Fruit fly (Drosophila melanogaster) whole organism, wandering third instar larva: ENCODE data around the gene CG31793.

Experiments used
- Abd-B ChIP-seq: fragments of >200 bp; optimal IDR thresholded peaks from 2 replicates; lab custom pipeline; 2017; ENCODE audit warnings: missing biosample characterization, missing genetic modification characterization
- CG32264 ChIP-seq: fragments of 200-800 bp; sonication (Bioruptor generic); optimal IDR thresholded peaks from 2 replicates; lab custom pipeline; 2016; ENCODE audit warnings: missing biosample characterization, missing genetic modification characterization
- CG9705 ChIP-seq: fragments of 200-800 bp; sonication (Bioruptor generic); optimal IDR thresholded peaks from 2 replicates; lab custom pipeline; 2018; ENCODE audit warnings: missing biosample characterization, mild to moderate bottlenecking, missing genetic modification characterization
- CrebA ChIP-seq: fragments of 200-800 bp; sonication (Bioruptor generic); optimal IDR thresholded peaks from 2 replicates; lab custom pipeline; 2016; ENCODE audit warnings: missing biosample characterization, mild to moderate bottlenecking, missing genetic modification characterization, borderline replicate concordance
- Dfd ChIP-seq: fragments of >200 bp; optimal IDR thresholded peaks from 2 replicates; lab custom pipeline; 2017; ENCODE audit warnings: missing biosample characterization, missing genetic modification characterization
- Dif ChIP-seq: fragments of 200-275, 200-300 bp; sonication (Bioruptor generic); optimal IDR thresholded peaks from 2 replicates; lab custom pipeline; 2018; ENCODE audit warnings: missing biosample characterization, missing genetic modification characterization; ENCODE audit not compliant: partially characterized antibody
- GATAd ChIP-seq: sonication (Bioruptor generic); optimal IDR thresholded peaks from 2 replicates; lab custom pipeline; 2016; ENCODE audit warnings: missing biosample characterization, missing genetic modification characterization
- HLH106 ChIP-seq: fragments of 200-800 bp; optimal IDR thresholded peaks from 3 replicates; lab custom pipeline; 2019; ENCODE audit warnings: missing biosample characterization, mild to moderate bottlenecking, missing genetic modification characterization, moderate library complexity
- Hnf4 ChIP-seq: fragments of 200-800 bp; sonication (Bioruptor generic); optimal IDR thresholded peaks from 2 replicates; lab custom pipeline; 2016; ENCODE audit warnings: missing biosample characterization, mild to moderate bottlenecking, missing genetic modification characterization
- Hr78 ChIP-seq: fragments of >200 bp; optimal IDR thresholded peaks from 2 replicates; lab custom pipeline; 2017; ENCODE audit warnings: missing biosample characterization, missing genetic modification characterization
- Hr83 ChIP-seq: fragments of 200-300 bp; sonication (Bioruptor generic); optimal IDR thresholded peaks from 2 replicates; lab custom pipeline; 2016; ENCODE audit warnings: missing biosample characterization, mild to moderate bottlenecking, missing genetic modification characterization, moderate library complexity; ENCODE audit not compliant: poor library complexity, severe bottlenecking
- Jra ChIP-seq: sonication (Bioruptor generic); optimal IDR thresholded peaks from 2 replicates; lab custom pipeline; 2016; ENCODE audit warnings: missing biosample characterization, missing genetic modification characterization
- Mio ChIP-seq: sonication (Bioruptor generic); optimal IDR thresholded peaks from 2 replicates; lab custom pipeline; 2016; ENCODE audit warnings: missing biosample characterization, missing genetic modification characterization
- Myc ChIP-seq: fragments of >200 bp; optimal IDR thresholded peaks from 2 replicates; lab custom pipeline; 2017
- N ChIP-seq: fragments of >200 bp; optimal IDR thresholded peaks from 2 replicates; lab custom pipeline; 2018; ENCODE audit warnings: missing biosample characterization, missing external identifiers, missing genetic modification characterization
- OdsH ChIP-seq: fragments of 200-800 bp; sonication (Bioruptor generic); optimal IDR thresholded peaks from 2 replicates; lab custom pipeline; 2016; ENCODE audit warnings: missing biosample characterization, mild to moderate bottlenecking, missing genetic modification characterization
- Rel ChIP-seq, 2 experiments: fragments of 200-800 bp; sonication (Bioruptor generic) in 1 of 2; optimal IDR thresholded peaks; 2 replicates in 1 of 2; 3 replicates in 1 of 2; lab custom pipeline; 2016 to 2019; ENCODE audit warnings: mild to moderate bottlenecking in 2 of 2, missing biosample characterization in 2 of 2, missing genetic modification characterization in 2 of 2, moderate library complexity in 1 of 2
- Sp1 ChIP-seq: fragments of 200-800 bp; sonication (Bioruptor generic); optimal IDR thresholded peaks from 3 replicates; lab custom pipeline; 2019; ENCODE audit warnings: missing biosample characterization, mild to moderate bottlenecking, missing genetic modification characterization, moderate library complexity
- Vsx2 ChIP-seq: fragments of 200-300, 225-300 bp; sonication (Bioruptor generic); optimal IDR thresholded peaks from 2 replicates; lab custom pipeline; 2018; ENCODE audit warnings: missing biosample characterization, missing genetic modification characterization; ENCODE audit not compliant: partially characterized antibody
- br ChIP-seq: fragments of 200-800 bp; sonication (Bioruptor generic); optimal IDR thresholded peaks from 2 replicates; lab custom pipeline; 2016; ENCODE audit warnings: missing biosample characterization, missing genetic modification characterization
- brk ChIP-seq: fragments of 200-800 bp; sonication (Bioruptor generic); optimal IDR thresholded peaks from 2 replicates; lab custom pipeline; 2016; ENCODE audit warnings: missing biosample characterization, mild to moderate bottlenecking, missing genetic modification characterization
- dl ChIP-seq, 2 experiments: fragments of 175-275, 200-275 bp in 1 of 2; fragments of 200-275 bp in 1 of 2; sonication (Bioruptor generic); optimal IDR thresholded peaks; lab custom pipeline; 2018; ENCODE audit warnings: mild to moderate bottlenecking in 2 of 2, missing biosample characterization in 2 of 2, missing genetic modification characterization in 2 of 2, moderate library complexity in 2 of 2; ENCODE audit not compliant: partially characterized antibody in 2 of 2, insufficient read depth in 1 of 2
- dmrt93B ChIP-seq: fragments of 200-800 bp; sonication (Bioruptor generic); optimal IDR thresholded peaks from 2 replicates; lab custom pipeline; 2018; ENCODE audit warnings: missing biosample characterization, mild to moderate bottlenecking, missing genetic modification characterization
- dsf ChIP-seq: sonication (Bioruptor generic); optimal IDR thresholded peaks from 2 replicates; lab custom pipeline; 2016; ENCODE audit warnings: missing biosample characterization, missing genetic modification characterization, borderline replicate concordance
- ey ChIP-seq: fragments of 200-800 bp; sonication (Bioruptor generic); optimal IDR thresholded peaks from 2 replicates; lab custom pipeline; 2016; ENCODE audit warnings: missing biosample characterization, missing genetic modification characterization
- foxo ChIP-seq, 2 experiments: fragments of 200-800 bp; sonication (Bioruptor generic); optimal IDR thresholded peaks; 2 replicates in 1 of 2; 3 replicates in 1 of 2; lab custom pipeline; 2016 to 2017; ENCODE audit warnings: missing biosample characterization in 2 of 2, missing genetic modification characterization in 2 of 2
- fru ChIP-seq: fragments of 200-800 bp; sonication (Bioruptor generic); optimal IDR thresholded peaks from 3 replicates; lab custom pipeline; 2016; ENCODE audit warnings: missing biosample characterization, mild to moderate bottlenecking, missing genetic modification characterization
- h ChIP-seq: fragments of 200-800 bp; sonication (Bioruptor generic); optimal IDR thresholded peaks from 3 replicates; lab custom pipeline; 2016; ENCODE audit warnings: missing biosample characterization, mild to moderate bottlenecking, missing genetic modification characterization
- jim ChIP-seq: fragments of 175-275, 200-325 bp; sonication (Bioruptor generic); optimal IDR thresholded peaks from 2 replicates; lab custom pipeline; 2016; ENCODE audit warnings: missing biosample characterization, mild to moderate bottlenecking, missing genetic modification characterization
- lola ChIP-seq: fragments of >200 bp; optimal IDR thresholded peaks from 2 replicates; lab custom pipeline; 2017; ENCODE audit warnings: missing biosample characterization, missing genetic modification characterization
- pan ChIP-seq: fragments of >200 bp; optimal IDR thresholded peaks from 2 replicates; lab custom pipeline; 2017
- psq ChIP-seq: fragments of 200-800 bp; sonication (Bioruptor generic); optimal IDR thresholded peaks from 3 replicates; lab custom pipeline; 2017; ENCODE audit warnings: missing biosample characterization, mild to moderate bottlenecking, missing genetic modification characterization, moderate library complexity
- rgr ChIP-seq: fragments of 200-800 bp; sonication (Bioruptor generic); optimal IDR thresholded peaks from 3 replicates; lab custom pipeline; 2016; ENCODE audit warnings: missing biosample characterization, mild to moderate bottlenecking, missing genetic modification characterization
- sage ChIP-seq: fragments of 200-800 bp; sonication (Bioruptor generic); optimal IDR thresholded peaks from 2 replicates; lab custom pipeline; 2016; ENCODE audit warnings: missing biosample characterization, mild to moderate bottlenecking, missing genetic modification characterization
- sv ChIP-seq: fragments of 200-800 bp; sonication (Bioruptor generic); optimal IDR thresholded peaks from 3 replicates; lab custom pipeline; 2016; ENCODE audit warnings: missing biosample characterization, missing genetic modification characterization
- tai ChIP-seq: sonication (Bioruptor generic); optimal IDR thresholded peaks from 2 replicates; lab custom pipeline; 2016; ENCODE audit warnings: missing biosample characterization, missing genetic modification characterization
- usp ChIP-seq: fragments of >200 bp; optimal IDR thresholded peaks from 2 replicates; lab custom pipeline; 2017; ENCODE audit warnings: missing biosample characterization, missing genetic modification characterization
- woc ChIP-seq: sonication (Bioruptor generic); optimal IDR thresholded peaks from 2 replicates; lab custom pipeline; 2016; ENCODE audit warnings: missing biosample characterization, mild to moderate bottlenecking, missing genetic modification characterization

The CG31793 gene

DNA sequence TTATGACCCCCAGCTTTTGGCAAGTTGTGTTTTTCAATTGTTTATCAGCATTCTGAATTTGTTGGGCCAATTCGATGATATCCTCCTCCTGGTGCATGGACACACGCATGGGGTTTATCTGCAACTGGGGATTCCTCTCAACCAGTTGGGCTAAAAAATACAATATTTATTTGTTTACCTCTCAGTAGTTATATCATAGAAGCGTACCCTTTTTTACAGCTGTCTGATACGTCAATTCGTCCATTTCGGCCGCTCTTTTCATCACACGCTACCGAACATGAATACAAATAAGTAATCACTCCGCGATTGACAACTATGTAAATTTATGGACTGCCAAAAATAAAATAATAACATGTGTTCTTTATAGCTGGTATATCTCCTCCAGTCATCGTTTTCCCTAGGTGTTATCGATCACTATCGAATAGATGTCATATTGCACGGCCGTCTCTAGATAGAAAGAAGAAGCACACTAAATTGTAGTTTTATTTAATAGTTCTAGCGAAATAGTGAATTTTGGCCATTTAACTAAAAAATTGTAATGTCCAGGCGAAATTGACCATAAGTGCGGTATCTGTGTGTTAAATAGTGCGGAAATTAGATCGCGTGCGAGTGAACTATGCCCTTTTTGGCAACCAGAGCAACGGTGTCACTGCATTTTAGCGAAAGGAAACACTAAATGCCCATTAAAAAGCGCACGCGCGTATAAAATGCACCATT is 31.2 kb downstream of the CG31793 start, which contains the start of the genes mib2 and CG31800:
mib2 (plus strand) TSS at position 232 of the 717 bp plus-strand sequence.
CG31800 (minus strand) TSS at position 364 of the 717 bp plus-strand sequence.
- TF ChIP-seq Dif (GFP tag; lab: Kevin White, UChicago) (no peak), jim (no peak), Sp1 (GFP tag; lab: Kevin White, UChicago) (no peak), Myc (lab: Kevin White, UChicago) (no peak), ey (GFP tag; lab: Kevin White, UChicago) (no peak), rgr (GFP tag; lab: Kevin White, UChicago) (peak; percentile 18), N (GFP tag; lab: Kevin White, UChicago) (no peak), brk (GFP tag; lab: Kevin White, UChicago) (no peak), br (GFP tag; lab: Kevin White, UChicago) (no peak), Hr83 (GFP tag; lab: Kevin White, UChicago) (peak; percentile 26), pan (lab: Kevin White, UChicago) (no peak), usp (no peak), lola (GFP tag; lab: Kevin White, UChicago) (no peak), OdsH (no peak), GATAd (no peak), Mio (GFP tag; lab: Kevin White, UChicago) (no peak), Hnf4 (GFP tag; lab: Kevin White, UChicago) (no peak), Vsx2 (GFP tag; lab: Kevin White, UChicago) (no peak), Hr78 (GFP tag; lab: Kevin White, UChicago) (no peak), foxo (GFP tag; optimal IDR thresholded peaks at IDR 0.05; lab: Kevin White, UChicago) (peak in 1 of 2 experiments; percentile 23), fru (no peak), Dfd (GFP tag; lab: Kevin White, UChicago) (no peak), psq (GFP tag; lab: Kevin White, UChicago) (no peak), tai (GFP tag; lab: Kevin White, UChicago) (no peak), sage (no peak), Rel (GFP tag; optimal IDR thresholded peaks at IDR 0.05; lab: Kevin White, UChicago) (no peak), Rel (tag; optimal IDR thresholded peaks at IDR 0.05; lab: Kevin White, UChicago) (peak; percentile 25), CG9705 (GFP tag; lab: Kevin White, UChicago) (no peak), CG32264 (GFP tag; lab: Kevin White, UChicago) (no peak), dl (GFP tag; optimal IDR thresholded peaks at IDR 0.05; lab: Kevin White, UChicago; ENCODE audit: insufficient read depth in 1 of 2, partially characterized antibody in 2 of 2) (no peak), CrebA (GFP tag; lab: Kevin White, UChicago) (no peak), dmrt93B (GFP tag; lab: Kevin White, UChicago) (no peak), h (GFP tag; lab: Kevin White, UChicago) (peak; percentile 19), Jra (GFP tag; lab: Kevin White, UChicago) (peak; percentile 10), sv (GFP tag; lab: Kevin White, UChicago) (no peak), Abd-B (GFP tag; lab: Kevin White, UChicago) (no peak), dsf (no peak), HLH106 (tag; lab: Kevin White, UChicago) (peak; percentile 6), woc (no peak)

- TF ChIP-seq sv (GFP tag; lab: Kevin White, UChicago) (no peak), Rel (GFP tag; optimal IDR thresholded peaks at IDR 0.05; lab: Kevin White, UChicago) (no peak), Rel (tag; optimal IDR thresholded peaks at IDR 0.05; lab: Kevin White, UChicago) (no peak), br (GFP tag; lab: Kevin White, UChicago) (no peak), dl (GFP tag; optimal IDR thresholded peaks at IDR 0.05; lab: Kevin White, UChicago; ENCODE audit: insufficient read depth in 1 of 2, partially characterized antibody in 2 of 2) (no peak), Dfd (GFP tag; lab: Kevin White, UChicago) (no peak), dsf (no peak), jim (no peak), sage (no peak), Hnf4 (GFP tag; lab: Kevin White, UChicago) (no peak), pan (lab: Kevin White, UChicago) (no peak), OdsH (no peak), Dif (GFP tag; lab: Kevin White, UChicago) (no peak), fru (no peak), Myc (lab: Kevin White, UChicago) (no peak)
Observed at dm6 chr2L:19035013-19035412, 31.8 kb downstream of the CG31793 start.
